Fruit fly (Drosophila melanogaster): ENCODE data around the gene GstD1.
A peak's percentile ranks its signal among the peaks of the same experiment; 100 is the strongest.

GstD1 gene

dm6 chr3R:12406235-12407196 is 37.4 kb upstream of the GstD1 start, which contains the start of gene CG5167 (continued):
- TF ChIP-seq Dbx (GFP tag; IDR thresholded peaks at IDR 0.05) (no peak), ind (GFP tag; optimal IDR thresholded peaks at IDR 0.05) (peak; percentile 27), sisA (GFP tag; IDR thresholded peaks at IDR 0.05) (no peak), gem (tag; optimal IDR thresholded peaks at IDR 0.05) (peak; percentile 78), bcd (GFP tag; optimal IDR thresholded peaks at IDR 0.05) (no peak), CG13123 (GFP tag; optimal IDR thresholded peaks at IDR 0.05) (no peak), Usf (GFP tag; optimal IDR thresholded peaks at IDR 0.05) (no peak), D (optimal IDR thresholded peaks at IDR 0.05) (no peak), D (GFP tag; optimal IDR thresholded peaks at IDR 0.05) (no peak), E2f1 (GFP tag; IDR thresholded peaks at IDR 0.05) (no peak), tio (GFP tag; optimal IDR thresholded peaks at IDR 0.05) (no peak), Adf1 (GFP tag; IDR thresholded peaks at IDR 0.05) (no peak), NK7.1 (GFP tag; optimal IDR thresholded peaks at IDR 0.05) (no peak), CG34224 (GFP tag; IDR thresholded peaks at IDR 0.05; ENCODE audit: partially characterized antibody) (peak; percentile 43; the same call in 2 of the 3 replicates), CG10654 (GFP tag; optimal IDR thresholded peaks at IDR 0.05) (no peak), CG30403 (GFP tag; optimal IDR thresholded peaks at IDR 0.05) (peak; percentile 34), crp (GFP tag; optimal IDR thresholded peaks at IDR 0.05) (no peak), wor (GFP tag; IDR thresholded peaks at IDR 0.05) (no peak), vvl (GFP tag; IDR thresholded peaks at IDR 0.05) (peak; percentile 49; the same call in 1 of the 2 replicates), Rx (GFP tag; IDR thresholded peaks at IDR 0.05) (no peak), cato (GFP tag; optimal IDR thresholded peaks at IDR 0.05; ENCODE audit: borderline replicate concordance) (no peak), Fer2 (tag; optimal IDR thresholded peaks at IDR 0.05) (no peak), C15 (GFP tag; IDR thresholded peaks at IDR 0.05) (no peak), org-1 (GFP tag; optimal IDR thresholded peaks at IDR 0.05) (no peak), dimm (GFP tag; IDR thresholded peaks at IDR 0.05) (no peak), CG30020 (tag; optimal IDR thresholded peaks at IDR 0.05) (peak; percentile 5), CG11696 (GFP tag; IDR thresholded peaks at IDR 0.05) (no peak), chif (GFP tag; optimal IDR thresholded peaks at IDR 0.05) (no peak), kni (GFP tag; optimal IDR thresholded peaks at IDR 0.05) (no peak), HLH4C (GFP tag; IDR thresholded peaks at IDR 0.05; ENCODE audit: partially characterized antibody) (peak; percentile 39; the same call in 2 of the 3 replicates), h (optimal IDR thresholded peaks at IDR 0.05) (no peak), chm (GFP tag; IDR thresholded peaks at IDR 0.05) (no peak; the same call in 1 of the 2 replicates), Rfx (GFP tag; IDR thresholded peaks at IDR 0.05) (no peak), sd (tag; optimal IDR thresholded peaks at IDR 0.05) (no peak), NfI (GFP tag; optimal IDR thresholded peaks at IDR 0.05) (no peak), CG16863 (GFP tag; optimal IDR thresholded peaks at IDR 0.05) (no peak), CG15011 (GFP tag; optimal IDR thresholded peaks at IDR 0.05) (no peak), bab2 (GFP tag; optimal IDR thresholded peaks at IDR 0.05) (no peak), Hand (GFP tag; optimal IDR thresholded peaks at IDR 0.05) (no peak), CG10147 (GFP tag; optimal IDR thresholded peaks at IDR 0.05) (peak; percentile 25), Chrac-16 (GFP tag; optimal IDR thresholded peaks at IDR 0.05) (peak; percentile 35), Antp (GFP tag; optimal IDR thresholded peaks at IDR 0.05) (no peak), PHDP (tag; optimal IDR thresholded peaks at IDR 0.05) (peak; percentile 66), CG1024 (GFP tag; IDR thresholded peaks at IDR 0.05) (no peak), row (GFP tag; IDR thresholded peaks at IDR 0.05) (peak; percentile 70), zfh1 (GFP tag; IDR thresholded peaks at IDR 0.05) (no peak), stwl (tag; optimal IDR thresholded peaks at IDR 0.05) (peak; percentile 60), Ravus (GFP tag; IDR thresholded peaks at IDR 0.05) (no peak), D19B (GFP tag; optimal IDR thresholded peaks at IDR 0.05) (peak; percentile 21), CG12769 (tag; optimal IDR thresholded peaks at IDR 0.05) (no peak)
